Worm (Caenorhabditis elegans) whole organism, L1 larva: ENCODE data around the gene pap-1.
A peak's percentile ranks its signal among the peaks of the same experiment; 100 is the strongest.

Experiments used
- C16A3.4 ChIP-seq: fragments of 150-350 bp; optimal IDR thresholded peaks from 2 replicates; lab custom pipeline; 2014; ENCODE audit warnings: missing biosample characterization, missing genetic modification characterization
- C34B4.2 ChIP-seq: sonication (generic microtip); optimal IDR thresholded peaks from 2 replicates; lab custom pipeline; 2017; ENCODE audit warnings: mild to moderate bottlenecking, missing genetic modification characterization, missing compliant biosample characterization
- ceh-8 ChIP-seq: fragments of 200-800 bp; sonication (Bioruptor generic); optimal IDR thresholded peaks from 2 replicates; lab custom pipeline; 2018; ENCODE audit warnings: mild to moderate bottlenecking, missing genetic modification characterization, moderate library complexity, missing compliant biosample characterization
- ceh-88 ChIP-seq: fragments of 200-800 bp; sonication (Bioruptor generic); IDR thresholded peaks from 2 replicates; pipeline ENCODE4 v1.3.6; 2022; ENCODE audit warnings: missing genetic modification characterization, missing compliant biosample characterization
- dpl-1 ChIP-seq, 3 experiments: fragments of 150-350 bp in 2 of 3; sonication (generic microtip) in 1 of 3; optimal IDR thresholded peaks; 2 replicates each; lab custom pipeline; 2014 to 2017; ENCODE audit warnings: missing biosample characterization in 3 of 3, missing genetic modification characterization in 3 of 3, missing genetic modification reagents in 3 of 3
- efl-1 ChIP-seq, 4 experiments: fragments of 150-350 bp; optimal IDR thresholded peaks in 3 of 4; peaks in 1 of 4; 1 replicate in 1 of 4; 2 replicates in 3 of 4; lab custom pipeline; 2014; ENCODE audit warnings: missing biosample characterization in 2 of 4, missing genetic modification characterization in 2 of 4, missing genetic modification reagents in 2 of 4
- efl-3 ChIP-seq: fragments of 200-800 bp; sonication (Bioruptor generic); optimal IDR thresholded peaks from 2 replicates; lab custom pipeline; 2018; ENCODE audit warnings: mild to moderate bottlenecking, missing genetic modification characterization, missing compliant biosample characterization
- egl-13 ChIP-seq: sonication (generic microtip); optimal IDR thresholded peaks from 2 replicates; lab custom pipeline; 2016; ENCODE audit warnings: missing genotype, missing genetic modification reagents, missing genetic modification characterization, missing compliant biosample characterization
- elt-2 ChIP-seq: sonication (generic microtip); optimal IDR thresholded peaks from 2 replicates; lab custom pipeline; 2016; ENCODE audit warnings: missing genetic modification characterization, mild to moderate bottlenecking, inconsistent platforms, missing compliant biosample characterization, missing genetic modification reagents
- ets-5 ChIP-seq: fragments of 200-800 bp; sonication (Bioruptor generic); IDR thresholded peaks from 2 replicates; pipeline ENCODE4 v1.3.6; 2022; ENCODE audit warnings: missing genetic modification characterization, missing compliant biosample characterization
- fos-1 ChIP-seq: fragments of 150-350 bp; optimal IDR thresholded peaks from 2 replicates; lab custom pipeline; 2014; ENCODE audit warnings: missing biosample characterization, missing genetic modification characterization
- grh-1 ChIP-seq: fragments of 200-800 bp; sonication (Bioruptor generic); IDR thresholded peaks from 2 replicates; pipeline ENCODE4 v1.3.6; 2022; ENCODE audit warnings: missing genetic modification reagents, missing genetic modification characterization, missing compliant biosample characterization
- hlh-17 ChIP-seq: fragments of 200-800 bp; sonication (Bioruptor generic); optimal IDR thresholded peaks from 2 replicates; lab custom pipeline; 2018; ENCODE audit warnings: missing genetic modification characterization, mild to moderate bottlenecking, missing compliant biosample characterization, moderate library complexity, borderline replicate concordance
- hlh-4 ChIP-seq: sonication (generic microtip); optimal IDR thresholded peaks from 2 replicates; lab custom pipeline; 2016; ENCODE audit warnings: mild to moderate bottlenecking, missing genetic modification characterization, missing compliant biosample characterization
- lin-13 ChIP-seq: fragments of 150-350 bp; optimal IDR thresholded peaks from 2 replicates; lab custom pipeline; 2014; ENCODE audit warnings: missing biosample characterization, missing genetic modification reagents, missing genetic modification characterization
- lin-14 ChIP-seq: fragments of 200-800 bp; sonication (Bioruptor generic); optimal IDR thresholded peaks from 2 replicates; lab custom pipeline; 2018; ENCODE audit warnings: mild to moderate bottlenecking, missing genetic modification characterization, moderate library complexity, missing compliant biosample characterization
- lin-35 ChIP-seq, 2 experiments: fragments of 150-350 bp; optimal IDR thresholded peaks; 2 replicates each; lab custom pipeline; 2014; ENCODE audit warnings: missing biosample characterization in 2 of 2, missing genetic modification characterization in 2 of 2, missing genetic modification reagents in 2 of 2
- lin-39 ChIP-seq: fragments of 150-350 bp; optimal IDR thresholded peaks from 2 replicates; lab custom pipeline; 2014; ENCODE audit warnings: missing biosample characterization, missing genetic modification reagents, missing genetic modification characterization
- lir-3 ChIP-seq: sonication (generic microtip); optimal IDR thresholded peaks from 2 replicates; lab custom pipeline; 2016; ENCODE audit warnings: mild to moderate bottlenecking, missing genetic modification characterization, moderate library complexity, missing compliant biosample characterization; ENCODE audit not compliant: poor library complexity
- mep-1 ChIP-seq: fragments of 150-350 bp; optimal IDR thresholded peaks from 2 replicates; lab custom pipeline; 2014; ENCODE audit warnings: missing biosample characterization, missing genetic modification characterization
- nhr-12 ChIP-seq: sonication (generic microtip); optimal IDR thresholded peaks from 2 replicates; lab custom pipeline; 2017; ENCODE audit warnings: missing biosample characterization, missing genetic modification characterization
- nhr-20 ChIP-seq: sonication (generic microtip); optimal IDR thresholded peaks from 2 replicates; lab custom pipeline; 2016; ENCODE audit warnings: mild to moderate bottlenecking, missing genetic modification characterization, missing compliant biosample characterization
- nhr-28 ChIP-seq: fragments of 150-350 bp; optimal IDR thresholded peaks from 2 replicates; lab custom pipeline; 2014; ENCODE audit warnings: missing biosample characterization, missing genetic modification characterization
- nhr-47 ChIP-seq: sonication (generic microtip); optimal IDR thresholded peaks from 2 replicates; lab custom pipeline; 2016; ENCODE audit warnings: mild to moderate bottlenecking, missing genetic modification characterization, moderate library complexity, missing compliant biosample characterization
- nhr-76 ChIP-seq: sonication (generic microtip); optimal IDR thresholded peaks from 2 replicates; lab custom pipeline; 2017; ENCODE audit warnings: missing biosample characterization, missing genetic modification characterization
- nhr-77 ChIP-seq: fragments of 150-350 bp; optimal IDR thresholded peaks from 2 replicates; lab custom pipeline; 2014; ENCODE audit warnings: missing biosample characterization, missing genetic modification characterization
- nhr-85 ChIP-seq: sonication (generic microtip); peaks from one replicate; lab custom pipeline; 2016; ENCODE audit warnings: missing genetic modification characterization, inconsistent platforms, missing compliant biosample characterization
- nhr-90 ChIP-seq: sonication (generic microtip); optimal IDR thresholded peaks from 2 replicates; lab custom pipeline; 2016; ENCODE audit warnings: mild to moderate bottlenecking, missing genetic modification characterization, missing compliant biosample characterization; ENCODE audit not compliant: poor library complexity
- rnt-1 ChIP-seq: sonication (generic microtip); optimal IDR thresholded peaks from 2 replicates; lab custom pipeline; 2016; ENCODE audit warnings: mild to moderate bottlenecking, missing genetic modification characterization, moderate library complexity, missing compliant biosample characterization
- skn-1 ChIP-seq: fragments of 150-350 bp; optimal IDR thresholded peaks from 2 replicates; lab custom pipeline; 2014; ENCODE audit warnings: missing biosample characterization, missing genetic modification characterization
- snu-23 ChIP-seq: sonication (generic microtip); optimal IDR thresholded peaks from 2 replicates; lab custom pipeline; 2016; ENCODE audit warnings: missing genetic modification characterization, missing compliant biosample characterization
- sox-4 ChIP-seq: sonication (generic microtip); optimal IDR thresholded peaks from 2 replicates; lab custom pipeline; 2016; ENCODE audit warnings: missing genetic modification characterization, missing compliant biosample characterization
- tlp-1 ChIP-seq: fragments of 150-350 bp; optimal IDR thresholded peaks from 2 replicates; lab custom pipeline; 2014; ENCODE audit warnings: missing biosample characterization, missing genetic modification characterization
- unc-98 ChIP-seq: fragments of 200-800 bp; sonication (Bioruptor generic); IDR thresholded peaks from 2 replicates; pipeline ENCODE4 v1.3.6; 2022; ENCODE audit warnings: missing genetic modification characterization, missing compliant biosample characterization
- ztf-11 ChIP-seq, 2 experiments: sonication (generic microtip); optimal IDR thresholded peaks; 2 replicates each; lab custom pipeline; 2016 to 2017; ENCODE audit warnings: missing genetic modification characterization in 2 of 2, missing biosample characterization in 1 of 2, missing compliant biosample characterization in 1 of 2

Gene pap-1

ce11 chrV:10476864-10477443 lies 35.2 kb downstream of the pap-1 start:
- no peak for TF ChIP-seq C34B4.2 (tag; lab: Kevin White, UChicago)
- TF ChIP-seq nhr-77 = no peak
- TF ChIP-seq ceh-88 (GFP tag; lab: Robert Waterston, UW) = 0 out of 2 replicates have a peak, but pooled peaks have one; percentile 22
- TF ChIP-seq nhr-76 = no peak
- TF ChIP-seq nhr-20 = no peak
- TF ChIP-seq mep-1 (tag; lab: Kevin White, UChicago) = no peak
- TF ChIP-seq egl-13 (tag; lab: Kevin White, UChicago) = no peak
- TF ChIP-seq lin-39 (tag; lab: Kevin White, UChicago) = no peak
- TF ChIP-seq skn-1 (tag; lab: Kevin White, UChicago) = peak; percentile 38
- peak; percentile 8 for TF ChIP-seq lin-14 (GFP tag; lab: Kevin White, UChicago)
- TF ChIP-seq sox-4 (tag; lab: Kevin White, UChicago) = no peak
- TF ChIP-seq dpl-1 (GFP tag; optimal IDR thresholded peaks at IDR 0.05; lab: Kevin White, UChicago) = no peak
- no peak for TF ChIP-seq hlh-4 (tag; lab: Kevin White, UChicago)
- TF ChIP-seq grh-1 (GFP tag; lab: Robert Waterston, UW) = no peak
- TF ChIP-seq ceh-8 (GFP tag; lab: Kevin White, UChicago) = no peak
- TF ChIP-seq C16A3.4 (tag; lab: Kevin White, UChicago) = no peak
- no peak for TF ChIP-seq nhr-12 (tag; lab: Kevin White, UChicago)
- TF ChIP-seq lin-35 (GFP tag; optimal IDR thresholded peaks at IDR 0.05; lab: Kevin White, UChicago) = no peak
- no peak for TF ChIP-seq nhr-85 (tag; lab: Kevin White, UChicago)
- no peak for TF ChIP-seq nhr-28 (tag; lab: Kevin White, UChicago)

ce11 chrV:10478097-10478828 lies 36.5 kb downstream of the pap-1 start, which contains the start of the genes crp-1 and Y32F6B.9:
TSS of gene crp-1 (plus strand) at chrV:10478564.
TSS of gene Y32F6B.9 (plus strand) at chrV:10478699.
- TF ChIP-seq rnt-1 (tag; lab: Kevin White, UChicago) = no peak

DNA sequence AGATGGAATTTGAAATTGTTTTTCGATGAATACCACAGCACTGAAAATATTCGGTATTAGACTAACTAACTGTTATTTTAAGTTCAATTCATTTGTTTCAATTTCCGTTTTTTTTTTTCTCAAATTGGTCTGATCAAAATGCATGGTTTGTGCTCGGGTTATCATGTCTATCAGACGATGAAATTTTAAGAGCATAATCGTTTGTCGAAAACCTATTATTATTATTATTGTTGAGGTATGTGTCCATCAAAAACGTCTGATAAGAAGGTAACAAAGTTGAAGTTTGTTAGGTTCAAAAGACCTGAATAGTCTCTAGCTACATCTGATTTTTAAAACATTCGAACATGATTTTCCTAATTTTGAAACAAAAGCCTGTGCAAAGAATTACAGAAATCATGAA lies 42.2 kb downstream of the pap-1 start:
- TF ChIP-seq hlh-4 (tag; lab: Kevin White, UChicago) = no peak
- no peak for TF ChIP-seq lir-3 (tag; lab: Kevin White, UChicago)
- TF ChIP-seq snu-23 (GFP tag; lab: Kevin White, UChicago) = no peak
- no peak for TF ChIP-seq efl-3 (GFP tag; lab: Kevin White, UChicago)
- TF ChIP-seq lin-13 (GFP tag; lab: Kevin White, UChicago) = no peak
- TF ChIP-seq elt-2 (tag; lab: Kevin White, UChicago) = peak; percentile 63
- TF ChIP-seq nhr-77 = no peak
- TF ChIP-seq hlh-17 (GFP tag; lab: Kevin White, UChicago) = no peak
- no peak for TF ChIP-seq efl-1 (optimal IDR thresholded peaks at IDR 0.05; lab: Kevin White, UChicago)
- TF ChIP-seq efl-1 (GFP tag; optimal IDR thresholded peaks at IDR 0.05 in 1 of 2; lab: Kevin White, UChicago) = peak in 1 of 2 experiments; percentile 57
- no peak for TF ChIP-seq nhr-90 (tag; lab: Kevin White, UChicago)
- peak in 1 of 2 experiments; percentile 18 for TF ChIP-seq lin-35 (GFP tag; optimal IDR thresholded peaks at IDR 0.05; lab: Kevin White, UChicago)
- TF ChIP-seq rnt-1 (tag; lab: Kevin White, UChicago) = no peak
- TF ChIP-seq nhr-76 = no peak

DNA sequence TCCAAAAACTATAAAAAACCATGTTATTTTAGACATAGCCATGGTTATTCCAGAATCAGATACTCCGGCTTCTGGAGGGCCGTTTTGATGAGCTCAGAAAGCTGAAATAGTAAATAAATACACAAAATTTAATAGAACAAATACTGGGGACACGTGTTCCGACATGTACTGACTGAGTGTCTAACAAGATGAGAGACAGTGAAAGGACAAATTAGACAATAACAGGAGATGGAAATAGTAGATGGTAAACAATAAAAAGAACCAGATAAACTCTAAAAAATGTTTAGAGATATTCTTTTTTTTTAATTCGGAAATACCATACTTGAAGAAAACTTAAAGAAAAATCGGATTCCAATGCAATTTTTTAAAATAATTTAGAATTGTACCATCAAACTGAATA lies 42.9 kb downstream of the pap-1 start, which contains the start of gene Y32F6B.1:
Gene Y32F6B.1, minus strand, starts transcription at position 101 of the 400 bp plus-strand sequence.
- TF ChIP-seq mep-1 (tag; lab: Kevin White, UChicago) (no peak), fos-1 (tag; lab: Kevin White, UChicago) (no peak), nhr-47 (tag; lab: Kevin White, UChicago) (no peak), ztf-11 (tag; optimal IDR thresholded peaks at IDR 0.05; lab: Kevin White, UChicago) (no peak), unc-98 (GFP tag; lab: Robert Waterston, UW) (no peak), rnt-1 (tag; lab: Kevin White, UChicago) (no peak), ets-5 (no peak), tlp-1 (tag; lab: Kevin White, UChicago) (no peak)
- TF ChIP-seq, all 84 proteins: peak for 0
